Worm (Caenorhabditis elegans) whole organism, L3 larva: ENCODE measurements around the gene gfat-1.

Experiments used
- R02D3.7 ChIP-seq: fragments of 150-350 bp; optimal IDR thresholded peaks from 2 replicates; lab custom pipeline; 2014; ENCODE audit warnings: missing biosample characterization, missing genetic modification characterization
- ceh-9 ChIP-seq: sonication (generic microtip); optimal IDR thresholded peaks from 2 replicates; lab custom pipeline; 2018; ENCODE audit warnings: missing biosample characterization, missing genetic modification characterization
- nhr-23 ChIP-seq: fragments of 150-350 bp; optimal IDR thresholded peaks from 2 replicates; lab custom pipeline; 2014; ENCODE audit warnings: missing biosample characterization, missing genetic modification reagents, missing genetic modification characterization
- nhr-237 ChIP-seq: fragments of 150-350 bp; optimal IDR thresholded peaks from 2 replicates; lab custom pipeline; 2014; ENCODE audit warnings: missing biosample characterization, missing genetic modification characterization
- nhr-76 ChIP-seq: fragments of 150-350 bp; sonication (generic microtip); optimal IDR thresholded peaks from 5 replicates; lab custom pipeline; 2014; ENCODE audit warnings: missing biosample characterization, missing genetic modification characterization
- unc-39 ChIP-seq: sonication (generic microtip); optimal IDR thresholded peaks from 4 replicates; lab custom pipeline; 2017; ENCODE audit warnings: missing biosample characterization, missing genetic modification characterization

DNA sequence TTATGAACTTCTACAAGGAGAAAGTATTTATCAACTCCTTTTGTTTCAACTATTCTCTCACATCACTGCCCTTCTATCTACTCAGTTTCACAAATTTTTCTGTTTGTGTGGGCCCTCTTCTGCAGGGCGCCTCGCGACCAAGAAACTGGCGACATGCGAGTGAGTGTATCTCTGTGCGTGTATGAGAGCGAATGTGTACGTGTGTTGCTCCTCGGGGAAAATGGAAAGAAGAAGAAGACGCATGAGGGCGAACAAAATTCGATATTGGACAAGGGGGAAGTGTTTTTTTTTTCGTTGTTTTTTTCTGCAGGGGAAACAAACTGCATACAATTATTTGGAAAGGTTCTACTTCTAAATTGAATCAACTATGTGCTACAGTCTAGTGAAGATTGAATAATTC, 26.4 kb upstream of the gfat-1 start:
- TF ChIP-seq nhr-237 (tag; lab: Kevin White, UChicago) (no peak), unc-39 (tag; lab: Kevin White, UChicago) (no peak), nhr-23 (tag; lab: Kevin White, UChicago) (no peak), R02D3.7 (no peak), nhr-76 (tag; lab: Kevin White, UChicago) (no peak), ceh-9 (tag; lab: Kevin White, UChicago) (no peak)
